Worm (Caenorhabditis elegans) whole organism, L4 larva: Measurements from ENCODE around the gene mip-2.

Source experiments
- R02D3.7 ChIP-seq: fragments of 150-350 bp; sonication (generic microtip); optimal IDR thresholded peaks from 3 replicates; lab custom pipeline; 2014; ENCODE audit warnings: missing biosample characterization, missing genetic modification characterization
- ZK546.5 ChIP-seq, 2 experiments: sonication (generic microtip); optimal IDR thresholded peaks; 2 replicates each; lab custom pipeline; 2017; ENCODE audit warnings: missing biosample characterization in 2 of 2, missing genetic modification characterization in 2 of 2
- ces-1 ChIP-seq: fragments of 150-350 bp; sonication (generic microtip); optimal IDR thresholded peaks from 4 replicates; lab custom pipeline; 2014; ENCODE audit warnings: missing biosample characterization, missing genetic modification reagents, missing genetic modification characterization
- lin-39 ChIP-seq: fragments of 150-350 bp; optimal IDR thresholded peaks from 2 replicates; lab custom pipeline; 2014; ENCODE audit warnings: missing biosample characterization, missing genetic modification reagents, missing genetic modification characterization
- nhr-11 ChIP-seq: fragments of 150-350 bp; optimal IDR thresholded peaks from 2 replicates; lab custom pipeline; 2014; ENCODE audit warnings: missing biosample characterization, missing genetic modification characterization
- nhr-42 ChIP-seq: fragments of 200-800 bp; sonication (Bioruptor generic); IDR thresholded peaks from 2 replicates; pipeline ENCODE4 v1.3.6; 2022; ENCODE audit warnings: missing genetic modification characterization, missing compliant biosample characterization
- nhr-77 ChIP-seq: fragments of 150-350 bp; optimal IDR thresholded peaks from 2 replicates; lab custom pipeline; 2014; ENCODE audit warnings: missing biosample characterization, missing genetic modification characterization
- skn-1 ChIP-seq: fragments of 150-350 bp; optimal IDR thresholded peaks from 2 replicates; lab custom pipeline; 2014; ENCODE audit warnings: missing biosample characterization, missing genetic modification characterization
- spr-1 ChIP-seq: sonication (generic microtip); optimal IDR thresholded peaks from 2 replicates; lab custom pipeline; 2016; ENCODE audit warnings: mild to moderate bottlenecking, missing genetic modification characterization, missing compliant biosample characterization
- tag-97 ChIP-seq: fragments of 200-800 bp; sonication (Bioruptor generic); IDR thresholded peaks from 2 replicates; pipeline ENCODE4 v1.3.6; 2022; ENCODE audit warnings: missing genetic modification characterization, missing compliant biosample characterization

- TF ChIP-seq tag-97 (no peak), ces-1 (no peak), spr-1 (tag; lab: Kevin White, UChicago) (no peak), ZK546.5 (tag; optimal IDR thresholded peaks at IDR 0.05; lab: Kevin White, UChicago) (no peak), R02D3.7 (tag; lab: Kevin White, UChicago) (no peak), lin-39 (tag; lab: Kevin White, UChicago) (no peak), nhr-77 (tag; lab: Kevin White, UChicago) (no peak), nhr-42 (GFP tag; lab: Robert Waterston, UW) (no peak), skn-1 (tag; lab: Kevin White, UChicago) (no peak), nhr-11 (tag; lab: Kevin White, UChicago) (no peak)
Observed at ce11 chrV:13694103-13694502, 22.3 kb upstream of the mip-2 start.
